Worm (Caenorhabditis elegans) whole organism, young adult: ENCODE data around the gene F49C12.5.
A peak's percentile ranks its signal among the peaks of the same experiment; 100 is the strongest.

Source experiments
- B0336.3 ChIP-seq: fragments of 200-800 bp; sonication (Bioruptor generic); IDR thresholded peaks from 2 replicates; pipeline ENCODE4 v1.3.6; 2022; ENCODE audit warnings: missing genetic modification characterization, missing compliant biosample characterization
- Y56A3A.18 ChIP-seq: fragments of 200-800 bp; sonication (Bioruptor generic); IDR thresholded peaks from 2 replicates; pipeline ENCODE4 v1.3.6; 2022; ENCODE audit warnings: missing genetic modification reagents, missing genetic modification characterization, missing compliant biosample characterization
- Y67H2A.10 ChIP-seq: fragments of 200-800 bp; sonication (Bioruptor generic); conservative IDR thresholded peaks from 2 replicates; pipeline ENCODE4 v1.3.6; 2022; ENCODE audit warnings: missing genetic modification reagents, missing genetic modification characterization, missing compliant biosample characterization
- attf-5 ChIP-seq: fragments of 200-800 bp; sonication (Bioruptor generic); optimal IDR thresholded peaks from 2 replicates; lab custom pipeline; 2018; ENCODE audit warnings: mild to moderate bottlenecking, missing genetic modification characterization, missing compliant biosample characterization
- ccch-3 ChIP-seq: fragments of 200-800 bp; sonication (Bioruptor generic); optimal IDR thresholded peaks from 2 replicates; lab custom pipeline; 2018; ENCODE audit warnings: mild to moderate bottlenecking, missing genetic modification characterization, missing compliant biosample characterization
- ceh-100 ChIP-seq: fragments of 200-800 bp; sonication (Bioruptor generic); IDR thresholded peaks from 2 replicates; pipeline ENCODE4 v1.3.6; 2022; ENCODE audit warnings: missing genetic modification reagents, missing genetic modification characterization, missing compliant biosample characterization
- die-1 ChIP-seq: sonication (generic microtip); optimal IDR thresholded peaks from 2 replicates; lab custom pipeline; 2016; ENCODE audit warnings: missing genotype, mild to moderate bottlenecking, missing genetic modification characterization, missing compliant biosample characterization
- dox-1 ChIP-seq: fragments of 200-800 bp; sonication (Bioruptor generic); IDR thresholded peaks from 2 replicates; pipeline ENCODE4 v1.3.6; 2022; ENCODE audit warnings: missing genetic modification reagents, missing genetic modification characterization, missing compliant biosample characterization
- hrde-1 ChIP-seq: sonication (generic microtip); optimal IDR thresholded peaks from 2 replicates; lab custom pipeline; 2016; ENCODE audit warnings: missing genetic modification characterization, mild to moderate bottlenecking, missing compliant biosample characterization, moderate library complexity, missing genotype, missing genetic modification reagents, borderline replicate concordance
- lin-54 ChIP-seq: fragments of 200-800 bp; sonication (Bioruptor generic); optimal IDR thresholded peaks from 2 replicates; lab custom pipeline; 2018; ENCODE audit warnings: mild to moderate bottlenecking, missing genetic modification characterization, missing compliant biosample characterization
- madf-6 ChIP-seq: fragments of 200-800 bp; sonication (Bioruptor generic); IDR thresholded peaks from 2 replicates; pipeline ENCODE4 v1.3.6; 2022; ENCODE audit warnings: missing genetic modification reagents, missing genetic modification characterization, missing compliant biosample characterization
- mcd-1 ChIP-seq: fragments of 200-800 bp; sonication (Bioruptor generic); IDR thresholded peaks from 2 replicates; pipeline ENCODE4 v1.3.6; 2022; ENCODE audit warnings: missing genetic modification reagents, missing genetic modification characterization, missing compliant biosample characterization
- snpc-3.4 ChIP-seq: sonication (generic microtip); optimal IDR thresholded peaks from 2 replicates; lab custom pipeline; 2017; ENCODE audit warnings: missing genetic modification characterization, mild to moderate bottlenecking, missing compliant biosample characterization, antibody characterized with exemption, moderate library complexity, missing genotype, missing genetic modification reagents
- snpc-4 ChIP-seq, 5 experiments: fragments of 150-350 bp in 1 of 5; sonication (generic microtip) in 4 of 5; optimal IDR thresholded peaks; 2 replicates each; lab custom pipeline; 2014 to 2018; ENCODE audit warnings: missing genetic modification characterization in 5 of 5, missing biosample characterization in 3 of 5, antibody characterized with exemption in 2 of 5, mild to moderate bottlenecking in 2 of 5, missing compliant biosample characterization in 2 of 5, missing genotype in 2 of 5, moderate library complexity in 2 of 5, missing genetic modification reagents in 1 of 5

Gene F49C12.5

DNA sequence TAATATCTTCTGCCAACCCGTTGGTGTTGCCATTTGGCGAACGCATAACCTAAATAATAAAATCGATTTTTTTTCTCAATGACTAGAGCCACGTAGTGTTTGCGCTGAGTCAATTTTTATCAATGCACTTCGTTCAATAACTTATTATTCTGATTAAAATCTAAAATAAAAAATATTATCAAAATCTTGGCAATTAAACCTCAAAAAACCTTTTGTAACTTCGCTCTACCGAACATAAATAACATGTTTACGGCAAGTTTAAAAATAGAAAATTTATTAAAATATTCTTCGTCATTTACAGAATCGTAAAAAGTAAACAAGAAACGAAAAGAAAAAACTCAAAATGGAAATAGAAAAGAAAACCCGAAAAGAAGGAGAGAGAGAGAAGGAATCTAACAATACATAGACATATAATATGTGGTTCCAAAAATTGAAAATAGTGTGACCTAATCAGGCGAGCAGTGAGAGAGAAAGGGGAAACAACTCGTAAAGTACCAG, 38.4 kb downstream of the F49C12.5 start, which contains the start of gene pigc-1:
TSS of gene pigc-1 (minus strand) at position 51 of the 498 bp plus-strand sequence.
- TF ChIP-seq attf-5 (GFP tag; lab: Kevin White, UChicago) (no peak), B0336.3 (GFP tag; lab: Robert Waterston, UW) (0 out of 2 replicates have a peak, but pooled peaks have one; percentile 10), Y56A3A.18 (GFP tag; lab: Robert Waterston, UW) (0 out of 2 replicates have a peak, but pooled peaks have one; percentile 27), hrde-1 (tag; lab: Kevin White, UChicago) (no peak), mcd-1 (GFP tag; lab: Robert Waterston, UW) (no peak), snpc-4 (GFP tag; optimal IDR thresholded peaks at IDR 0.05; lab: Kevin White, UChicago) (no peak), snpc-4 (tag; optimal IDR thresholded peaks at IDR 0.05; lab: Kevin White, UChicago) (peak in 1 of 4 experiments; percentile 30), lin-54 (GFP tag; lab: Kevin White, UChicago) (no peak), snpc-3.4 (tag; lab: Kevin White, UChicago) (no peak), madf-6 (GFP tag; lab: Robert Waterston, UW) (peak; percentile 24; the same call in 1 of the 2 replicates)

DNA sequence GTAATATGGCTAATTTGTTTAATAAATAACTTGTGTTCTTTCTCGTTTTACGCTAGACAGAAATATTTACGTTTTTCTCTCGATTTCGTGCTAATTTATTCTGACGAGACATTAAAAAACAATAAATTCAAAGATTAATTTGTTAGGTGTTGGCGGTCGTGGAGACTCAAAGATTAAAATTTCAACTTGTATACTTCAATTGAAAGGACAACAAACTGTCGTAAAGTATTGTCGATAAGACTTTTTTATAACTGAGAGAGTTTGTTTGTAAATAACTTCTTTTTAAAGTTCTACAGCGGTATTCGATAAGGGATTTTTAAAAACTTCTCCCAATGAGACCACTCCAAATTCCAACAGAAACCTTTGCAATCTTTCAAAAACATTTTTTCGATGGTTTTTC, 49.0 kb downstream of the F49C12.5 start:
- TF ChIP-seq ceh-100 (no peak), snpc-4 (GFP tag; optimal IDR thresholded peaks at IDR 0.05; lab: Kevin White, UChicago) (no peak), snpc-4 (tag; optimal IDR thresholded peaks at IDR 0.05; lab: Kevin White, UChicago) (no peak), die-1 (tag; lab: Kevin White, UChicago) (no peak), ccch-3 (GFP tag; lab: Kevin White, UChicago) (no peak), dox-1 (GFP tag; lab: Robert Waterston, UW) (no peak), Y67H2A.10 (GFP tag; lab: Robert Waterston, UW) (no peak)
- TF ChIP-seq, all 124 proteins: peak for 0
